Fruit fly (Drosophila melanogaster): ENCODE data around the gene CG13678.

DNA sequence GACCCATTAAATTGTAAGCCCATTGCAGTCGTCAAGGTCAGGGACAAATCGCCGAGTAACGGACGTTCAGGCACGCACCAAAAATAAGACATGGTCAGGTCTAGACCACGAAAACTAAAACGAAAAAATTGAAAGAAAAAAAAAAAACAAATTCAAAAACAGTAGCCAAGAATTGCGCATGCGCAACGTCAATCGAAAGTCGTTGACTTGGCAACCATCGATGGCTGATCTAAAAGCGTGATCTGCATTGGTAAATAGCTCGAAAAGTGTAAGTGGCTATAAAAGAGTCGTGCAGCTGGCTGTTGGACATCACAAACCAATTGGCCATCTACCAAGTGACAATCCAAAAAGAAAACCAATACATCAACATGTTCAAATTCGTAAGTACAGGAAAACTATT is at the start of gene CG13678:
- TF ChIP-seq esn (GFP tag; optimal IDR thresholded peaks at IDR 0.05) = no peak
- TF ChIP-seq eg (GFP tag; IDR thresholded peaks at IDR 0.05) = no peak
- TF ChIP-seq Hr39 (GFP tag; optimal IDR thresholded peaks at IDR 0.05) = no peak
- no peak for TF ChIP-seq CG7368 (GFP tag; optimal IDR thresholded peaks at IDR 0.05)
- no peak for TF ChIP-seq spab (GFP tag; optimal IDR thresholded peaks at IDR 0.05)
- no peak for TF ChIP-seq Sox15 (GFP tag; optimal IDR thresholded peaks at IDR 0.05)
- TF ChIP-seq achi (GFP tag; optimal IDR thresholded peaks at IDR 0.05) = no peak
- no peak for TF ChIP-seq CG6276 (GFP tag; optimal IDR thresholded peaks at IDR 0.05)
- no peak for TF ChIP-seq Sox102F (GFP tag; optimal IDR thresholded peaks at IDR 0.05)
- TF ChIP-seq Gug (GFP tag; IDR thresholded peaks at IDR 0.05) = no peak
- no peak for TF ChIP-seq CG6808 (GFP tag; optimal IDR thresholded peaks at IDR 0.05)
- TF ChIP-seq ss (GFP tag; optimal IDR thresholded peaks at IDR 0.05) = no peak
- no peak for TF ChIP-seq Lpt (GFP tag; optimal IDR thresholded peaks at IDR 0.05)
